Fruit fly (Drosophila melanogaster) whole organism, embryonic: ENCODE results near the gene Dfd.
A peak's percentile ranks its signal among the peaks of the same experiment; 100 is the strongest.

Source experiments
- B-H1 ChIP-seq: fragments of 200-800 bp; sonication (Bioruptor generic); IDR thresholded peaks from 3 replicates; pipeline ENCODE4 v1.3.6; 2022; ENCODE audit warnings: missing biosample characterization, missing genetic modification characterization
- B-H2 ChIP-seq: fragments of 200-800 bp; sonication (Bioruptor generic); optimal IDR thresholded peaks from 2 replicates; lab custom pipeline; 2018; ENCODE audit warnings: missing biosample characterization, mild to moderate bottlenecking, missing genetic modification characterization
- CG10147 ChIP-seq: fragments of 200-800 bp; sonication (Bioruptor generic); optimal IDR thresholded peaks from 2 replicates; lab custom pipeline; 2019; ENCODE audit warnings: missing biosample characterization, mild to moderate bottlenecking, missing genetic modification characterization, moderate library complexity
- CG10543 ChIP-seq: fragments of 200-800 bp; sonication (Bioruptor generic); optimal IDR thresholded peaks from 3 replicates; lab custom pipeline; 2017; ENCODE audit warnings: missing biosample characterization, mild to moderate bottlenecking, missing genetic modification characterization, moderate library complexity
- CG12104 ChIP-seq: fragments of 200-800 bp; sonication (Bioruptor generic); optimal IDR thresholded peaks from 3 replicates; lab custom pipeline; 2016; ENCODE audit warnings: missing biosample characterization, missing genetic modification characterization
- CG1233 ChIP-seq: fragments of 200-800 bp; sonication (Bioruptor generic); optimal IDR thresholded peaks from 4 replicates; lab custom pipeline; 2018; ENCODE audit warnings: missing biosample characterization, mild to moderate bottlenecking, missing genetic modification characterization
- CG12391 ChIP-seq: fragments of 200-800 bp; sonication (Bioruptor generic); optimal IDR thresholded peaks from 3 replicates; lab custom pipeline; 2018; ENCODE audit warnings: missing biosample characterization, mild to moderate bottlenecking, missing genetic modification characterization, moderate library complexity
- CG13123 ChIP-seq: fragments of 200-800 bp; sonication (Bioruptor generic); optimal IDR thresholded peaks from 2 replicates; lab custom pipeline; 2016; ENCODE audit warnings: missing biosample characterization, missing genetic modification characterization
- CG15696 ChIP-seq: fragments of 200-800 bp; sonication (Bioruptor generic); optimal IDR thresholded peaks from 2 replicates; lab custom pipeline; 2019; ENCODE audit warnings: missing biosample characterization, mild to moderate bottlenecking, missing genetic modification characterization, moderate library complexity
- CG17912 ChIP-seq: fragments of 200-800 bp; sonication (Bioruptor generic); optimal IDR thresholded peaks from 2 replicates; lab custom pipeline; 2018; ENCODE audit warnings: missing biosample characterization, mild to moderate bottlenecking, missing genetic modification characterization
- CG18262 ChIP-seq: fragments of 200-800 bp; optimal IDR thresholded peaks from 3 replicates; lab custom pipeline; 2019; ENCODE audit warnings: missing biosample characterization, mild to moderate bottlenecking, missing genetic modification characterization, moderate library complexity
- CG2116 ChIP-seq: fragments of 200-800 bp; sonication (Bioruptor generic); optimal IDR thresholded peaks from 3 replicates; lab custom pipeline; 2018; ENCODE audit warnings: missing biosample characterization, mild to moderate bottlenecking, missing genetic modification characterization
- CG30431 ChIP-seq: fragments of 200-800 bp; sonication (Bioruptor generic); optimal IDR thresholded peaks from 2 replicates; lab custom pipeline; 2017; ENCODE audit warnings: missing biosample characterization, missing genetic modification characterization
- CG31365 ChIP-seq: fragments of 200-800 bp; sonication (Bioruptor generic); optimal IDR thresholded peaks from 2 replicates; lab custom pipeline; 2018; ENCODE audit warnings: missing biosample characterization, mild to moderate bottlenecking, missing genetic modification characterization
- CG6175 ChIP-seq: fragments of 200-800 bp; sonication (Bioruptor generic); IDR thresholded peaks from 3 replicates; pipeline ENCODE4 v1.3.6; 2022; ENCODE audit warnings: missing biosample characterization, missing genetic modification characterization
- CG6683 ChIP-seq: fragments of 200-800 bp; sonication (Bioruptor generic); optimal IDR thresholded peaks from 2 replicates; lab custom pipeline; 2017; ENCODE audit warnings: missing biosample characterization, mild to moderate bottlenecking, missing genetic modification characterization, missing genetic modification reagents
- CG8765 ChIP-seq: fragments of 200-800 bp; sonication (Bioruptor generic); IDR thresholded peaks from 2 replicates; pipeline ENCODE4 v1.3.6; 2022; ENCODE audit warnings: missing biosample characterization, missing genetic modification characterization
- CG9817 ChIP-seq: fragments of 200-800 bp; sonication (Bioruptor generic); optimal IDR thresholded peaks from 2 replicates; lab custom pipeline; 2018; ENCODE audit warnings: missing biosample characterization, mild to moderate bottlenecking, missing genetic modification characterization, moderate library complexity
- CTCF ChIP-seq: fragments of 200-800 bp; sonication (Bioruptor generic); optimal IDR thresholded peaks from 2 replicates; lab custom pipeline; 2017; ENCODE audit warnings: missing biosample characterization, mild to moderate bottlenecking, missing genetic modification characterization, moderate library complexity
- CoRest ChIP-seq: fragments of 200-800 bp; sonication (Bioruptor generic); optimal IDR thresholded peaks from 3 replicates; lab custom pipeline; 2018; ENCODE audit warnings: missing biosample characterization, mild to moderate bottlenecking, missing genetic modification characterization, moderate library complexity
- E2f1 ChIP-seq: fragments of 200-800 bp; sonication (Bioruptor generic); IDR thresholded peaks from 2 replicates; pipeline ENCODE4 v1.3.6; 2022; ENCODE audit warnings: missing biosample characterization, missing genetic modification characterization
- Ets65A ChIP-seq: fragments of 200-800 bp; sonication (Bioruptor generic); peaks from one replicate; lab custom pipeline; 2016; ENCODE audit warnings: missing biosample characterization, missing genetic modification characterization
- Fer3 ChIP-seq: fragments of 200-800 bp; sonication (Bioruptor generic); optimal IDR thresholded peaks from 2 replicates; lab custom pipeline; 2018; ENCODE audit warnings: missing biosample characterization, mild to moderate bottlenecking, missing genetic modification characterization, moderate library complexity
- HmgD ChIP-seq: fragments of 200-800 bp; sonication (Bioruptor generic); optimal IDR thresholded peaks from 3 replicates; lab custom pipeline; 2016; ENCODE audit warnings: missing biosample characterization, missing genetic modification characterization
- Hr39 ChIP-seq: fragments of >200 bp; optimal IDR thresholded peaks from 2 replicates; lab custom pipeline; 2017
- Med ChIP-seq: fragments of 200-800 bp; sonication (Bioruptor generic); peaks from one replicate; lab custom pipeline; 2016; ENCODE audit warnings: missing biosample characterization, missing genetic modification characterization, mild to moderate bottlenecking, inconsistent platforms, moderate library complexity
- NC2α ChIP-seq: fragments of 200-800 bp; sonication (Bioruptor generic); optimal IDR thresholded peaks from 2 replicates; lab custom pipeline; 2016; ENCODE audit warnings: missing biosample characterization, missing genetic modification characterization
- NC2β ChIP-seq: fragments of 200-800 bp; sonication (Bioruptor generic); optimal IDR thresholded peaks from 2 replicates; lab custom pipeline; 2016; ENCODE audit warnings: missing biosample characterization, missing genetic modification characterization
- Rx ChIP-seq: fragments of 200-800 bp; sonication (Bioruptor generic); IDR thresholded peaks from 2 replicates; pipeline ENCODE4 v1.3.6; 2022; ENCODE audit warnings: missing biosample characterization, missing genetic modification characterization
- abd-A ChIP-seq: fragments of 200-800 bp; sonication (Bioruptor generic); optimal IDR thresholded peaks from 3 replicates; lab custom pipeline; 2019; ENCODE audit warnings: missing biosample characterization, mild to moderate bottlenecking, missing genetic modification characterization, moderate library complexity
- amos ChIP-seq: fragments of 200-800 bp; sonication (Bioruptor generic); IDR thresholded peaks from 2 replicates; pipeline ENCODE4 v1.3.6; 2022; ENCODE audit warnings: missing biosample characterization, missing genetic modification characterization; ENCODE audit not compliant: partially characterized antibody
- ap ChIP-seq: fragments of 200-800 bp; sonication (Bioruptor generic); IDR thresholded peaks from 2 replicates; pipeline ENCODE4 v1.3.6; 2022; ENCODE audit warnings: missing biosample characterization, missing genetic modification characterization
- bcd ChIP-seq: fragments of 200-800 bp; sonication (Bioruptor generic); optimal IDR thresholded peaks from 2 replicates; lab custom pipeline; 2017; ENCODE audit warnings: missing biosample characterization, mild to moderate bottlenecking, missing genetic modification characterization
- bowl ChIP-seq: fragments of 200-800 bp; sonication (Bioruptor generic); IDR thresholded peaks from 2 replicates; pipeline ENCODE4 v1.3.6; 2022; ENCODE audit warnings: missing biosample characterization, missing genetic modification characterization
- chinmo ChIP-seq: fragments of 200-800 bp; sonication (Bioruptor generic); IDR thresholded peaks from 4 replicates; pipeline ENCODE4 v1.3.6; 2022; ENCODE audit warnings: missing biosample characterization, missing genetic modification characterization; ENCODE audit not compliant: partially characterized antibody
- dimm ChIP-seq: fragments of 200-800 bp; sonication (Bioruptor generic); IDR thresholded peaks from 2 replicates; pipeline ENCODE4 v1.3.6; 2022; ENCODE audit warnings: missing biosample characterization, missing genetic modification characterization
- ewg ChIP-seq: fragments of 200-800 bp; sonication (Bioruptor generic); optimal IDR thresholded peaks from 3 replicates; lab custom pipeline; 2017; ENCODE audit warnings: mild to moderate bottlenecking, missing biosample characterization, missing genetic modification reagents, missing genetic modification characterization
- fd96Cb ChIP-seq: fragments of 200-800 bp; sonication (Bioruptor generic); optimal IDR thresholded peaks from 2 replicates; lab custom pipeline; 2018; ENCODE audit warnings: missing biosample characterization, mild to moderate bottlenecking, missing genetic modification characterization, moderate library complexity
- gcm2 ChIP-seq: fragments of 200-800 bp; sonication (Bioruptor generic); optimal IDR thresholded peaks from 2 replicates; lab custom pipeline; 2016; ENCODE audit warnings: missing biosample characterization, missing genetic modification characterization
- jing ChIP-seq: fragments of 200-800 bp; sonication (Bioruptor generic); optimal IDR thresholded peaks from 2 replicates; lab custom pipeline; 2018; ENCODE audit warnings: missing biosample characterization, mild to moderate bottlenecking, missing genetic modification characterization
- knrl ChIP-seq: fragments of 200-800 bp; sonication (Bioruptor generic); IDR thresholded peaks from 3 replicates; pipeline ENCODE4 v1.3.6; 2022; ENCODE audit warnings: missing biosample characterization, missing genetic modification characterization; ENCODE audit not compliant: partially characterized antibody
- lab ChIP-seq: fragments of 200-800 bp; sonication (Bioruptor generic); optimal IDR thresholded peaks from 3 replicates; lab custom pipeline; 2017; ENCODE audit warnings: missing biosample characterization, missing genetic modification characterization, mild to moderate bottlenecking, moderate library complexity, missing genetic modification reagents
- lbe ChIP-seq: fragments of 200-800 bp; sonication (Bioruptor generic); optimal IDR thresholded peaks from 2 replicates; lab custom pipeline; 2016; ENCODE audit warnings: missing biosample characterization, mild to moderate bottlenecking, missing genetic modification characterization
- lmd ChIP-seq: fragments of 200-800 bp; sonication (Bioruptor generic); IDR thresholded peaks from 2 replicates; pipeline ENCODE4 v1.3.6; 2022; ENCODE audit warnings: missing biosample characterization, missing genetic modification characterization
- nerfin-1 ChIP-seq: fragments of 200-800 bp; sonication (Bioruptor generic); optimal IDR thresholded peaks from 3 replicates; lab custom pipeline; 2019; ENCODE audit warnings: missing biosample characterization, mild to moderate bottlenecking, missing genetic modification characterization, moderate library complexity
- nmo ChIP-seq: fragments of 200-800 bp; sonication (Bioruptor generic); optimal IDR thresholded peaks from 2 replicates; lab custom pipeline; 2018; ENCODE audit warnings: missing biosample characterization, mild to moderate bottlenecking, missing genetic modification characterization, moderate library complexity
- pfk ChIP-seq: fragments of 200-800 bp; sonication (Bioruptor generic); optimal IDR thresholded peaks from 2 replicates; lab custom pipeline; 2018; ENCODE audit warnings: missing biosample characterization, mild to moderate bottlenecking, missing genetic modification characterization, moderate library complexity
- psq ChIP-seq: fragments of 200-800 bp; sonication (Bioruptor generic); optimal IDR thresholded peaks from 2 replicates; lab custom pipeline; 2017; ENCODE audit warnings: missing biosample characterization, missing genetic modification characterization
- pum ChIP-seq: fragments of 200-800 bp; sonication (Bioruptor generic); optimal IDR thresholded peaks from 2 replicates; lab custom pipeline; 2016; ENCODE audit warnings: missing biosample characterization, missing genetic modification characterization
- pzg ChIP-seq: fragments of 200-800 bp; sonication (Bioruptor generic); optimal IDR thresholded peaks from 3 replicates; lab custom pipeline; 2018; ENCODE audit warnings: missing biosample characterization, mild to moderate bottlenecking, missing genetic modification characterization, moderate library complexity
- seq ChIP-seq: fragments of 200-800 bp; sonication (Bioruptor generic); IDR thresholded peaks from 2 replicates; pipeline ENCODE4 v1.3.6; 2022; ENCODE audit warnings: missing biosample characterization, missing genetic modification characterization
- vvl ChIP-seq: fragments of 200-800 bp; sonication (Bioruptor generic); IDR thresholded peaks from 2 replicates; pipeline ENCODE4 v1.3.6; 2022; ENCODE audit warnings: missing biosample characterization, missing genetic modification characterization

Dfd gene

dm6 chr3R:6741983-6742382, 49.7 kb upstream of the Dfd start, which contains the start of gene pb (continued):
- TF ChIP-seq psq (GFP tag; lab: Kevin White, UChicago) (no peak), CG12104 (GFP tag; lab: Kevin White, UChicago) (no peak), CG17912 (no peak), B-H1 (no peak), nerfin-1 (tag; lab: Kevin White, UChicago) (peak; percentile 28), Ets65A (no peak), CG6175 (GFP tag; lab: Robert Waterston, UW) (no peak), NC2α (no peak), fd96Cb (tag; lab: Kevin White, UChicago) (no peak), E2f1 (GFP tag; lab: Robert Waterston, UW) (no peak), CG2116 (no peak), lmd (GFP tag; lab: Robert Waterston, UW) (no peak), CG8765 (GFP tag; lab: Robert Waterston, UW) (peak; percentile 96), lab (GFP tag; lab: Kevin White, UChicago) (no peak), ap (no peak), CG13123 (GFP tag; lab: Kevin White, UChicago) (no peak), CG31365 (tag; lab: Kevin White, UChicago) (no peak), CG9817 (no peak), pfk (GFP tag; lab: Kevin White, UChicago) (no peak), Hr39 (lab: Kevin White, UChicago) (no peak), abd-A (tag; lab: Kevin White, UChicago) (no peak), CG15696 (tag; lab: Kevin White, UChicago) (no peak), pzg (GFP tag; lab: Kevin White, UChicago) (no peak), chinmo (GFP tag; lab: Robert Waterston, UW) (no peak), HmgD (no peak), CG30431 (no peak), bowl (peak; percentile 52; the same call in 1 of the 2 replicates), vvl (no peak), seq (GFP tag; lab: Robert Waterston, UW) (peak; percentile 18; the same call in 1 of the 2 replicates), CG1233 (GFP tag; lab: Kevin White, UChicago) (no peak), ewg (GFP tag; lab: Kevin White, UChicago) (peak; percentile 76), CTCF (GFP tag; lab: Kevin White, UChicago) (no peak), dimm (GFP tag; lab: Robert Waterston, UW) (no peak), CG6683 (GFP tag; lab: Kevin White, UChicago) (no peak)

- no peak for TF ChIP-seq B-H2 (GFP tag; lab: Kevin White, UChicago)
- no peak for TF ChIP-seq pum (GFP tag; lab: Kevin White, UChicago)
- TF ChIP-seq CG10543 (GFP tag; lab: Kevin White, UChicago) = no peak
- no peak for TF ChIP-seq NC2β (GFP tag; lab: Kevin White, UChicago)
- no peak for TF ChIP-seq gcm2
- TF ChIP-seq, all 482 proteins: peak for 0
Observed at dm6 chr3R:6744036-6744435, 47.6 kb upstream of the Dfd start, which contains the start of gene zen2. TSS of gene zen2 (minus strand) at chr3R:6744136.

dm6 chr3R:6746212-6746611, 45.4 kb upstream of the Dfd start:
- TF ChIP-seq Rx (GFP tag; lab: Robert Waterston, UW) (no peak), CG10147 (GFP tag; lab: Kevin White, UChicago) (no peak), CoRest (tag; lab: Kevin White, UChicago) (no peak), nmo (GFP tag; lab: Kevin White, UChicago) (peak; percentile 15), lbe (GFP tag; lab: Kevin White, UChicago) (no peak), bcd (GFP tag; lab: Kevin White, UChicago) (peak; percentile 18), CG12391 (tag; lab: Kevin White, UChicago) (peak; percentile 7), knrl (GFP tag; lab: Robert Waterston, UW) (no peak), Fer3 (tag; lab: Kevin White, UChicago) (no peak), CG18262 (tag; lab: Kevin White, UChicago) (peak; percentile 34), jing (GFP tag; lab: Kevin White, UChicago) (no peak), Med (GFP tag; lab: Kevin White, UChicago) (peak; percentile 38), amos (GFP tag; lab: Robert Waterston, UW) (no peak)
